Worm (Caenorhabditis elegans): ENCODE data around the gene D1054.19.

DNA sequence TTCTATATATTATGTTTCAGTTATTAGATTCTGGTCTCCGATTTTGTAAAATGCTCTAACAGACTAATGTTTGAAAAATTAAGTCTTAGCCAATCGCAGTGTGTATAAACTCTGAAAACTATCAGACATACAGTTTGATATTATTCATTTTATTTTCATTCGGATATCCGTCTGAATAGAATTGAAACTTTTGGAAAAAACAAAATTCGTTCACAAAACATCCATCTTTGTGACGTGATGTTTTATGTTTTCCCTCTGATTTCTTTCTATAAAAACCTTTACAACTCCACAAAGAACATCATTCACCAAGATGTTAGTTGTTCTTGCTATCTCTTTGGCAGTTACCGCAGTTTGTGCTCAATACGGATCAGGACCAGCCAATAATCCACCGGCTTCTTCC lies 2.1 kb upstream of the D1054.19 start, which contains the start of gene ule-3:
- TF ChIP-seq elt-3 (tag; optimal IDR thresholded peaks at IDR 0.05) (no peak), nhr-237 (tag; optimal IDR thresholded peaks at IDR 0.05) (no peak), ztf-11 (tag; optimal IDR thresholded peaks at IDR 0.05) (no peak), lin-39 (tag; optimal IDR thresholded peaks at IDR 0.05) (no peak), ztf-4 (tag; optimal IDR thresholded peaks at IDR 0.05) (no peak)

Data from whole organism, L2 larva.